Worm (Caenorhabditis elegans) whole organism, midembryonic: ENCODE data around the gene clec-207.

Experiments used
- T22C8.4 ChIP-seq: fragments of 200-800 bp; sonication (Bioruptor generic); IDR thresholded peaks from 2 replicates; pipeline ENCODE4 v1.3.6; 2022; ENCODE audit warnings: missing genetic modification characterization, missing compliant biosample characterization
- cog-1 ChIP-seq: sonication (generic microtip); optimal IDR thresholded peaks from 2 replicates; lab custom pipeline; 2016; ENCODE audit warnings: missing genetic modification characterization, missing compliant biosample characterization
- flt-1 ChIP-seq: fragments of 200-800 bp; sonication (Bioruptor generic); IDR thresholded peaks from 2 replicates; pipeline ENCODE4 v1.3.6; 2022; ENCODE audit warnings: missing genetic modification characterization, missing compliant biosample characterization
- med-1 ChIP-seq: sonication (generic microtip); optimal IDR thresholded peaks from 2 replicates; lab custom pipeline; 2017; ENCODE audit warnings: missing genetic modification characterization, mild to moderate bottlenecking, missing compliant biosample characterization, antibody characterized with exemption, missing genetic modification reagents; ENCODE audit not compliant: insufficient read depth
- ref-1 ChIP-seq: fragments of 200-800 bp; sonication (Bioruptor generic); conservative IDR thresholded peaks from 2 replicates; pipeline ENCODE4 v1.3.6; 2022; ENCODE audit warnings: missing genetic modification reagents, missing genetic modification characterization, missing compliant biosample characterization
- tab-1 ChIP-seq: fragments of 200-800 bp; sonication (Bioruptor generic); IDR thresholded peaks from 2 replicates; pipeline ENCODE4 v1.3.6; 2022; ENCODE audit warnings: missing genetic modification characterization, missing compliant biosample characterization
- ztf-23 ChIP-seq: fragments of 200-800 bp; sonication (Bioruptor generic); IDR thresholded peaks from 2 replicates; pipeline ENCODE4 v1.3.6; 2022; ENCODE audit warnings: missing genetic modification reagents, missing genetic modification characterization, missing compliant biosample characterization
- ztf-29 ChIP-seq: fragments of 200-800 bp; sonication (Bioruptor generic); IDR thresholded peaks from 2 replicates; pipeline ENCODE4 v1.3.6; 2022; ENCODE audit warnings: missing genetic modification reagents, missing genetic modification characterization, missing compliant biosample characterization

DNA sequence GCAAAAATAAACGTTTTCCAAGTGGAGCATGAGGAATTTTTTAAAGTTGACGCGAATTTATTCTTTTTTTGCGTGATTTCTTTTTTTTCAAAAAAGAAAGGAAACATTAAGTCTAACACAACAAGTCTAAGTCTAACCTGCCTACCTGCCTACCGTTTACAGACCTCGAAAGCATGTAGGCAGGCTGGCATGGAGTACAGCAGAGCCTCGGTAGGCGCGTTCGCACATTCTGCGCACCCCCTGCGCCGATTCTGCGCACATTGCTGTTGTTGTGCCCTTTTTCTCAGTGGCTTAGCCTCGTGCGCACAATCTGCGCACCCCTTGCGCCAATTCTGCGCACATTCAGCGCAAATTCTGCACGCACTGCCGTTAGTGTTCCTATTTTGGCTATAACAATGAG, 12.0 kb upstream of the clec-207 start:
- TF ChIP-seq ref-1 (GFP tag; lab: Robert Waterston, UW), result no peak
- TF ChIP-seq T22C8.4 (GFP tag; lab: Robert Waterston, UW), result no peak
- TF ChIP-seq flt-1 (GFP tag; lab: Robert Waterston, UW), result no peak
- no peak for TF ChIP-seq ztf-23 (GFP tag; lab: Robert Waterston, UW)
- no peak for TF ChIP-seq cog-1 (tag; lab: Kevin White, UChicago)
- TF ChIP-seq ztf-29, result no peak
- TF ChIP-seq med-1 (GFP tag; lab: Kevin White, UChicago), result no peak
- no peak for TF ChIP-seq tab-1 (GFP tag; lab: Robert Waterston, UW)
